Worm (Caenorhabditis elegans): ENCODE data around the gene K05F1.10.

DNA sequence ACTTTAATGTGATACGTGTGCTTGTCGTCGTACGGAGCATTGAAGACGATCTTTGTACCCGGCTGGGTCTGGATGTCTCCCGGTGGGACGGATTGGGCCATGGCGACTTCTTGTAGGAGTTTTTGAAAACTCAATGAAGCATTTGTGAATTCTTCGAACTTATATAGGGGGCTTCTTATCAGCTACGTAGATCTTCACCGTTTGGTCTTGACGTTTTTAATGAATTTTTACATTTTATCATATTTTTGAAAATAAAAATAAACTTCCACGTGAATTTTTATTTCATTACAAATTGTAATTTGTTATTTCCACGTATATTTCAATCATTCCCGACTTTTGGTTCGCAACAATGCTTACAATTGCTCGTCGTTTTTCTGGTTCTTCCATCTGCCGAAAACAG is 5.0 kb upstream of the K05F1.10 start, which contains the start of the genes msp-64 and ZK1248.5:
- TF ChIP-seq pqm-1 (tag; optimal IDR thresholded peaks at IDR 0.05), result no peak
- no peak for TF ChIP-seq elt-2 (tag; optimal IDR thresholded peaks at IDR 0.05)
- no peak for TF ChIP-seq mab-9 (GFP tag; IDR thresholded peaks at IDR 0.05)
- TF ChIP-seq nhr-77 (tag; optimal IDR thresholded peaks at IDR 0.05), result no peak
- TF ChIP-seq elt-3 (tag; optimal IDR thresholded peaks at IDR 0.05), result no peak
- TF ChIP-seq tbx-2 (tag; optimal IDR thresholded peaks at IDR 0.05), result no peak

All from whole organism, L1 larva.